Worm (Caenorhabditis elegans) whole organism, L2 larva: ENCODE data around the gene nhr-281.
A peak's percentile ranks its signal among the peaks of the same experiment; 100 is the strongest.

Source experiments
- C34F6.9 ChIP-seq: fragments of 150-350 bp; optimal IDR thresholded peaks from 2 replicates; lab custom pipeline; 2014; ENCODE audit warnings: missing biosample characterization, missing genetic modification characterization
- F13H6.1 ChIP-seq: sonication (generic microtip); optimal IDR thresholded peaks from 2 replicates; lab custom pipeline; 2016; ENCODE audit warnings: missing genetic modification characterization, missing compliant biosample characterization
- R02D3.7 ChIP-seq: fragments of 150-350 bp; optimal IDR thresholded peaks from 2 replicates; lab custom pipeline; 2014; ENCODE audit warnings: missing biosample characterization, missing genetic modification characterization
- Y55F3AM.14 ChIP-seq: fragments of 200-800 bp; sonication (Bioruptor generic); optimal IDR thresholded peaks from 2 replicates; lab custom pipeline; 2018; ENCODE audit warnings: mild to moderate bottlenecking, missing genetic modification characterization, missing compliant biosample characterization
- alr-1 ChIP-seq: fragments of 150-350 bp; optimal IDR thresholded peaks from 2 replicates; lab custom pipeline; 2014; ENCODE audit warnings: missing biosample characterization, missing genetic modification characterization
- aly-2 ChIP-seq: fragments of 150-350 bp; optimal IDR thresholded peaks from 2 replicates; lab custom pipeline; 2014; ENCODE audit warnings: missing biosample characterization, missing genetic modification characterization
- ama-1 ChIP-seq: fragments of 150-350 bp; optimal IDR thresholded peaks from 2 replicates; lab custom pipeline; 2018; ENCODE audit warnings: inconsistent platforms
- ceh-16 ChIP-seq: fragments of 150-350 bp; optimal IDR thresholded peaks from 2 replicates; lab custom pipeline; 2014; ENCODE audit warnings: missing biosample characterization, missing genetic modification characterization
- crh-2 ChIP-seq: sonication (generic microtip); optimal IDR thresholded peaks from 2 replicates; lab custom pipeline; 2017; ENCODE audit warnings: missing biosample characterization, missing genetic modification characterization
- egl-27 ChIP-seq: sonication (generic microtip); optimal IDR thresholded peaks from 3 replicates; lab custom pipeline; 2017; ENCODE audit warnings: missing biosample characterization, missing genetic modification reagents, missing genetic modification characterization
- elt-1 ChIP-seq: fragments of 150-350 bp; optimal IDR thresholded peaks from 2 replicates; lab custom pipeline; 2014; ENCODE audit warnings: missing biosample characterization, missing genetic modification characterization
- fos-1 ChIP-seq: fragments of 150-350 bp; optimal IDR thresholded peaks from 2 replicates; lab custom pipeline; 2014; ENCODE audit warnings: missing biosample characterization, missing genetic modification characterization
- lin-11 ChIP-seq: fragments of 150-350 bp; sonication (generic microtip); optimal IDR thresholded peaks from 2 replicates; lab custom pipeline; 2014; ENCODE audit warnings: missing biosample characterization, missing genetic modification characterization, inconsistent platforms, mixed read lengths
- lin-13 ChIP-seq: fragments of 150-350 bp; optimal IDR thresholded peaks from 2 replicates; lab custom pipeline; 2014; ENCODE audit warnings: missing biosample characterization, missing genetic modification reagents, missing genetic modification characterization
- lsy-2 ChIP-seq, 2 experiments: fragments of 150-350 bp in 1 of 2; sonication (generic microtip) in 1 of 2; optimal IDR thresholded peaks; 2 replicates each; lab custom pipeline; 2014 to 2017; ENCODE audit warnings: missing biosample characterization in 2 of 2, missing genetic modification characterization in 2 of 2
- mdl-1 ChIP-seq, 2 experiments: fragments of 150-350 bp in 1 of 2; sonication (generic microtip) in 1 of 2; optimal IDR thresholded peaks; 2 replicates each; lab custom pipeline; 2017; ENCODE audit warnings: missing biosample characterization in 2 of 2, missing genetic modification characterization in 2 of 2
- nhr-11 ChIP-seq: fragments of 150-350 bp; optimal IDR thresholded peaks from 2 replicates; lab custom pipeline; 2014; ENCODE audit warnings: missing biosample characterization, missing genetic modification characterization
- nhr-129 ChIP-seq: fragments of 150-350 bp; optimal IDR thresholded peaks from 2 replicates; lab custom pipeline; 2014; ENCODE audit warnings: missing biosample characterization, missing genetic modification characterization
- nhr-21 ChIP-seq: fragments of 150-350 bp; optimal IDR thresholded peaks from 2 replicates; lab custom pipeline; 2014; ENCODE audit warnings: missing biosample characterization, missing genetic modification characterization
- nhr-23 ChIP-seq: fragments of 150-350 bp; optimal IDR thresholded peaks from 2 replicates; lab custom pipeline; 2014; ENCODE audit warnings: missing biosample characterization, missing genetic modification reagents, missing genetic modification characterization
- nhr-25 ChIP-seq: fragments of 150-350 bp; sonication (generic microtip); optimal IDR thresholded peaks from 3 replicates; lab custom pipeline; 2014; ENCODE audit warnings: missing biosample characterization, missing genetic modification characterization
- nhr-6 ChIP-seq: fragments of 150-350 bp; optimal IDR thresholded peaks from 2 replicates; lab custom pipeline; 2014; ENCODE audit warnings: missing biosample characterization, missing genetic modification characterization
- sem-4 ChIP-seq: fragments of 150-350 bp; optimal IDR thresholded peaks from 2 replicates; lab custom pipeline; 2014; ENCODE audit warnings: missing biosample characterization, missing genetic modification reagents, missing genetic modification characterization
- skn-1 ChIP-seq: sonication (generic microtip); optimal IDR thresholded peaks from 2 replicates; lab custom pipeline; 2017; ENCODE audit warnings: missing biosample characterization, missing genetic modification characterization
- sma-3 ChIP-seq: sonication (generic microtip); optimal IDR thresholded peaks from 2 replicates; lab custom pipeline; 2016; ENCODE audit warnings: missing genetic modification reagents, missing genetic modification characterization, missing compliant biosample characterization
- sma-9 ChIP-seq, 2 experiments: fragments of 150-350 bp in 1 of 2; sonication (generic microtip) in 1 of 2; optimal IDR thresholded peaks; 2 replicates each; lab custom pipeline; 2014 to 2016; ENCODE audit warnings: missing genetic modification characterization in 2 of 2, mild to moderate bottlenecking in 1 of 2, missing biosample characterization in 1 of 2, missing compliant biosample characterization in 1 of 2, missing genetic modification reagents in 1 of 2, moderate library complexity in 1 of 2
- snpc-4 ChIP-seq: fragments of 150-350 bp; optimal IDR thresholded peaks from 2 replicates; lab custom pipeline; 2014; ENCODE audit warnings: missing biosample characterization, missing genetic modification characterization
- unc-39 ChIP-seq: fragments of 150-350 bp; optimal IDR thresholded peaks from 2 replicates; lab custom pipeline; 2014; ENCODE audit warnings: missing biosample characterization, missing genetic modification characterization
- unc-55 ChIP-seq: fragments of 150-350 bp; sonication (generic microtip); optimal IDR thresholded peaks from 3 replicates; lab custom pipeline; 2014; ENCODE audit warnings: missing biosample characterization, missing genetic modification reagents, missing genetic modification characterization
- zag-1 ChIP-seq: fragments of 150-350 bp; optimal IDR thresholded peaks from 2 replicates; lab custom pipeline; 2014; ENCODE audit warnings: missing biosample characterization, missing genetic modification characterization
- ztf-1 ChIP-seq: fragments of 200-800 bp; sonication (Bioruptor generic); conservative IDR thresholded peaks from 2 replicates; pipeline ENCODE4 v1.3.6; 2022; ENCODE audit warnings: missing genetic modification characterization, missing compliant biosample characterization
- ztf-4 ChIP-seq: fragments of 150-350 bp; optimal IDR thresholded peaks from 2 replicates; lab custom pipeline; 2014; ENCODE audit warnings: missing biosample characterization, missing genetic modification characterization

The nhr-281 gene

ce11 chrX:14125870-14126269 lies 12.6 kb upstream of the nhr-281 start, which contains the start of gene F28H6.6:
Gene F28H6.6, minus strand, starts transcription at chrX:14125879.
- TF ChIP-seq aly-2 (tag; lab: Kevin White, UChicago) = no peak
- TF ChIP-seq elt-1 = no peak
- no peak for TF ChIP-seq ceh-16 (tag; lab: Kevin White, UChicago)
- no peak for TF ChIP-seq nhr-21 (tag; lab: Kevin White, UChicago)
- no peak for TF ChIP-seq sem-4 (tag; lab: Kevin White, UChicago)
- no peak for TF ChIP-seq ztf-4 (tag; lab: Kevin White, UChicago)
- no peak for TF ChIP-seq snpc-4 (tag; lab: Kevin White, UChicago)
- TF ChIP-seq C34F6.9 (tag; lab: Kevin White, UChicago) = no peak
- no peak for TF ChIP-seq unc-55 (GFP tag; lab: Kevin White, UChicago)

ce11 chrX:14118762-14119161 lies 5.5 kb upstream of the nhr-281 start:
- TF ChIP-seq unc-39 (tag; lab: Kevin White, UChicago) (no peak), ceh-16 (tag; lab: Kevin White, UChicago) (no peak), mdl-1 (tag; optimal IDR thresholded peaks at IDR 0.05; lab: Kevin White, UChicago) (no peak)
- TF ChIP-seq, all 48 proteins: peak for 0

ce11 chrX:14115480-14116161 lies 2.4 kb upstream of the nhr-281 start, which contains the start of gene F28H6.7:
Gene F28H6.7, plus strand, starts transcription at chrX:14116111.
- TF ChIP-seq lsy-2 (tag; optimal IDR thresholded peaks at IDR 0.05; lab: Kevin White, UChicago) (no peak), sma-9 (GFP tag; optimal IDR thresholded peaks at IDR 0.05; lab: Kevin White, UChicago) (peak; percentile 61), sma-9 (tag; optimal IDR thresholded peaks at IDR 0.05; lab: Kevin White, UChicago) (no peak), nhr-21 (tag; lab: Kevin White, UChicago) (peak; percentile 51), zag-1 (tag; lab: Kevin White, UChicago) (no peak), Y55F3AM.14 (peak; percentile 42), crh-2 (tag; lab: Kevin White, UChicago) (peak; percentile 11), lin-13 (GFP tag; lab: Kevin White, UChicago) (peak; percentile 29), F13H6.1 (tag; lab: Kevin White, UChicago) (peak; percentile 30), sma-3 (peak; percentile 50), unc-55 (GFP tag; lab: Kevin White, UChicago) (peak; percentile 20), nhr-11 (tag; lab: Kevin White, UChicago) (peak; percentile 25), fos-1 (tag; lab: Kevin White, UChicago) (peak; percentile 57), nhr-129 (peak; percentile 54), egl-27 (tag; lab: Kevin White, UChicago) (no peak)

ce11 chrX:14108245-14108644 lies 5.0 kb downstream of the nhr-281 start, which contains the start of gene F16B12.7:
Gene F16B12.7, plus strand, starts transcription at chrX:14108545.
- no peak for TF ChIP-seq aly-2 (tag; lab: Kevin White, UChicago)
- TF ChIP-seq sma-3 = no peak
- no peak for TF ChIP-seq nhr-21 (tag; lab: Kevin White, UChicago)

ce11 chrX:14102474-14102873 lies 10.8 kb downstream of the nhr-281 start:
- no peak for TF ChIP-seq C34F6.9 (tag; lab: Kevin White, UChicago)
- TF ChIP-seq skn-1 = no peak
- no peak for TF ChIP-seq R02D3.7 (tag; lab: Kevin White, UChicago)
- no peak for TF ChIP-seq alr-1 (tag; lab: Kevin White, UChicago)
- no peak for TF ChIP-seq ztf-1
- no peak for TF ChIP-seq nhr-129
- TF ChIP-seq nhr-25 (tag; lab: Kevin White, UChicago) = no peak
- no peak for TF ChIP-seq sma-3
- TF ChIP-seq ama-1 (lab: Kevin White, UChicago) = no peak
- TF ChIP-seq ceh-16 (tag; lab: Kevin White, UChicago) = no peak
- no peak for TF ChIP-seq mdl-1 (tag; optimal IDR thresholded peaks at IDR 0.05; lab: Kevin White, UChicago)
- no peak for TF ChIP-seq lin-11
- TF ChIP-seq unc-55 (GFP tag; lab: Kevin White, UChicago) = no peak
- TF ChIP-seq nhr-23 (tag; lab: Kevin White, UChicago) = no peak
- TF ChIP-seq nhr-6 = no peak
- TF ChIP-seq unc-39 (tag; lab: Kevin White, UChicago) = no peak
- TF ChIP-seq, all 48 proteins: peak for 0
